Fruit fly (Drosophila melanogaster) whole organism, embryonic: Measurements from ENCODE around the gene Hrb27C.

Experiments
- Adf1 ChIP-seq: fragments of 200-800 bp; sonication (Bioruptor generic); IDR thresholded peaks from 2 replicates; pipeline ENCODE4 v1.3.6; 2022; ENCODE audit warnings: missing biosample characterization, missing genetic modification characterization
- Bgb ChIP-seq: fragments of 200-800 bp; sonication (Bioruptor generic); IDR thresholded peaks from 2 replicates; pipeline ENCODE4 v1.3.6; 2022; ENCODE audit warnings: missing biosample characterization, missing genetic modification characterization; ENCODE audit not compliant: partially characterized antibody
- CG11247 ChIP-seq: fragments of 200-800 bp; sonication (Bioruptor generic); IDR thresholded peaks from 2 replicates; pipeline ENCODE4 v1.3.6; 2022; ENCODE audit warnings: missing biosample characterization, missing genetic modification characterization
- CG13296 ChIP-seq: fragments of 200-800 bp; sonication (Bioruptor generic); optimal IDR thresholded peaks from 3 replicates; lab custom pipeline; 2018; ENCODE audit warnings: missing biosample characterization, mild to moderate bottlenecking, missing genetic modification characterization
- CG13624 ChIP-seq: fragments of 200-800 bp; sonication (Bioruptor generic); optimal IDR thresholded peaks from 2 replicates; lab custom pipeline; 2016; ENCODE audit warnings: missing biosample characterization, missing genetic modification characterization
- CG14050 ChIP-seq: fragments of 200-800 bp; sonication (Bioruptor generic); IDR thresholded peaks from 3 replicates; pipeline ENCODE4 v1.3.6; 2022; ENCODE audit warnings: missing biosample characterization, missing genetic modification characterization
- CG15479 ChIP-seq: fragments of 200-800 bp; sonication (Bioruptor generic); optimal IDR thresholded peaks from 3 replicates; lab custom pipeline; 2019; ENCODE audit warnings: missing biosample characterization, mild to moderate bottlenecking, missing genetic modification characterization, moderate library complexity
- CG15696 ChIP-seq: fragments of 200-800 bp; sonication (Bioruptor generic); optimal IDR thresholded peaks from 2 replicates; lab custom pipeline; 2019; ENCODE audit warnings: missing biosample characterization, mild to moderate bottlenecking, missing genetic modification characterization, moderate library complexity
- CG16815 ChIP-seq: fragments of 200-800 bp; sonication (Bioruptor generic); optimal IDR thresholded peaks from 3 replicates; lab custom pipeline; 2017; ENCODE audit warnings: missing biosample characterization, mild to moderate bottlenecking, missing genetic modification characterization
- CG17359 ChIP-seq: fragments of 200-800 bp; sonication (Bioruptor generic); optimal IDR thresholded peaks from 3 replicates; lab custom pipeline; 2018; ENCODE audit warnings: missing biosample characterization, mild to moderate bottlenecking, missing genetic modification characterization, moderate library complexity
- CG17385 ChIP-seq: fragments of 200-800 bp; sonication (Bioruptor generic); optimal IDR thresholded peaks from 3 replicates; lab custom pipeline; 2018; ENCODE audit warnings: missing biosample characterization, mild to moderate bottlenecking, missing genetic modification characterization
- CG17568 ChIP-seq: fragments of 200-800 bp; sonication (Bioruptor generic); optimal IDR thresholded peaks from 2 replicates; lab custom pipeline; 2018; ENCODE audit warnings: missing biosample characterization, mild to moderate bottlenecking, missing genetic modification characterization, moderate library complexity
- CG18599 ChIP-seq: fragments of 200-800 bp; sonication (Bioruptor generic); optimal IDR thresholded peaks from 3 replicates; lab custom pipeline; 2017; ENCODE audit warnings: missing biosample characterization, missing genetic modification characterization, mild to moderate bottlenecking, moderate library complexity, missing genetic modification reagents
- CG30020 ChIP-seq: fragments of 200-800 bp; optimal IDR thresholded peaks from 2 replicates; lab custom pipeline; 2019; ENCODE audit warnings: missing biosample characterization, mild to moderate bottlenecking, missing genetic modification characterization, moderate library complexity
- CG3163 ChIP-seq: fragments of 200-800 bp; sonication (Bioruptor generic); optimal IDR thresholded peaks from 3 replicates; lab custom pipeline; 2016; ENCODE audit warnings: missing biosample characterization, missing genetic modification characterization
- CG32767 ChIP-seq: fragments of 200-800 bp; sonication (Bioruptor generic); IDR thresholded peaks from 2 replicates; pipeline ENCODE4 v1.3.6; 2022; ENCODE audit warnings: missing biosample characterization, missing genetic modification characterization
- CG6654 ChIP-seq: fragments of 200-800 bp; sonication (Bioruptor generic); optimal IDR thresholded peaks from 2 replicates; lab custom pipeline; 2017; ENCODE audit warnings: missing biosample characterization, mild to moderate bottlenecking, missing genetic modification characterization
- CG6791 ChIP-seq: fragments of 200-800 bp; sonication (Bioruptor generic); IDR thresholded peaks from 3 replicates; pipeline ENCODE4 v1.3.6; 2022; ENCODE audit warnings: missing biosample characterization, missing genetic modification characterization; ENCODE audit not compliant: partially characterized antibody
- CG8944 ChIP-seq: fragments of 200-800 bp; sonication (Bioruptor generic); optimal IDR thresholded peaks from 3 replicates; lab custom pipeline; 2016; ENCODE audit warnings: missing biosample characterization, missing genetic modification characterization
- Dbx ChIP-seq: fragments of 200-800 bp; sonication (Bioruptor generic); IDR thresholded peaks from 3 replicates; pipeline ENCODE4 v1.3.6; 2022; ENCODE audit warnings: missing biosample characterization, missing genetic modification characterization
- Deaf1 ChIP-seq: fragments of 200-800 bp; optimal IDR thresholded peaks from 3 replicates; lab custom pipeline; 2019; ENCODE audit warnings: missing biosample characterization, mild to moderate bottlenecking, missing genetic modification characterization, moderate library complexity
- Gug ChIP-seq: fragments of 200-800 bp; sonication (Bioruptor generic); IDR thresholded peaks from 4 replicates; pipeline ENCODE4 v1.3.6; 2022; ENCODE audit warnings: missing biosample characterization, missing genetic modification characterization
- Hand ChIP-seq: fragments of 200-800 bp; sonication (Bioruptor generic); optimal IDR thresholded peaks from 2 replicates; lab custom pipeline; 2017; ENCODE audit warnings: mild to moderate bottlenecking, missing biosample characterization, missing genetic modification reagents, missing genetic modification characterization
- Hmr ChIP-seq: fragments of 200-800 bp; sonication (Bioruptor generic); optimal IDR thresholded peaks from 3 replicates; lab custom pipeline; 2017; ENCODE audit warnings: mild to moderate bottlenecking, missing biosample characterization, missing genetic modification reagents, missing genetic modification characterization
- Hr39 ChIP-seq: fragments of >200 bp; optimal IDR thresholded peaks from 2 replicates; lab custom pipeline; 2017
- MESR4 ChIP-seq: fragments of 200-800 bp; sonication (Bioruptor generic); optimal IDR thresholded peaks from 2 replicates; lab custom pipeline; 2018; ENCODE audit warnings: missing biosample characterization, mild to moderate bottlenecking, missing genetic modification characterization, moderate library complexity
- Med ChIP-seq: fragments of 200-800 bp; sonication (Bioruptor generic); peaks from one replicate; lab custom pipeline; 2016; ENCODE audit warnings: missing biosample characterization, missing genetic modification characterization, mild to moderate bottlenecking, inconsistent platforms, moderate library complexity
- Nf-YB ChIP-seq: fragments of 200-800 bp; sonication (Bioruptor generic); optimal IDR thresholded peaks from 3 replicates; lab custom pipeline; 2019; ENCODE audit warnings: missing biosample characterization, mild to moderate bottlenecking, missing genetic modification characterization, moderate library complexity
- Pdp1 ChIP-seq, 2 experiments: fragments of 200-800 bp; sonication (Bioruptor generic); optimal IDR thresholded peaks; 3 replicates each; lab custom pipeline; 2016; ENCODE audit warnings: missing biosample characterization in 2 of 2, missing genetic modification characterization in 2 of 2, mild to moderate bottlenecking in 1 of 2, moderate library complexity in 1 of 2
- Sry-β ChIP-seq: fragments of 200-800 bp; sonication (Bioruptor generic); optimal IDR thresholded peaks from 2 replicates; lab custom pipeline; 2018; ENCODE audit warnings: missing biosample characterization, mild to moderate bottlenecking, missing genetic modification characterization, moderate library complexity
- YL-1 ChIP-seq: fragments of 200-800 bp; sonication (Bioruptor generic); optimal IDR thresholded peaks from 3 replicates; lab custom pipeline; 2017; ENCODE audit warnings: missing biosample characterization, mild to moderate bottlenecking, missing genetic modification characterization
- bbx ChIP-seq: fragments of 200-800 bp; sonication (Bioruptor generic); IDR thresholded peaks from 2 replicates; pipeline ENCODE4 v1.3.6; 2022; ENCODE audit warnings: missing biosample characterization, missing genetic modification characterization; ENCODE audit not compliant: partially characterized antibody
- bigmax ChIP-seq: fragments of 200-800 bp; sonication (Bioruptor generic); optimal IDR thresholded peaks from 2 replicates; lab custom pipeline; 2018; ENCODE audit warnings: missing biosample characterization, mild to moderate bottlenecking, missing genetic modification characterization
- cg ChIP-seq: fragments of 200-800 bp; sonication (Bioruptor generic); optimal IDR thresholded peaks from 3 replicates; lab custom pipeline; 2019; ENCODE audit warnings: missing biosample characterization, mild to moderate bottlenecking, missing genetic modification characterization, moderate library complexity
- chinmo ChIP-seq: fragments of 200-800 bp; sonication (Bioruptor generic); IDR thresholded peaks from 4 replicates; pipeline ENCODE4 v1.3.6; 2022; ENCODE audit warnings: missing biosample characterization, missing genetic modification characterization; ENCODE audit not compliant: partially characterized antibody
- dm ChIP-seq: fragments of 200-800 bp; sonication (Bioruptor generic); optimal IDR thresholded peaks from 3 replicates; lab custom pipeline; 2016; ENCODE audit warnings: missing biosample characterization, missing genetic modification characterization
- esg ChIP-seq: fragments of 200-800 bp; sonication (Bioruptor generic); conservative IDR thresholded peaks from 2 replicates; pipeline ENCODE4 v1.3.6; 2022; ENCODE audit warnings: missing biosample characterization, missing genetic modification characterization
- gem ChIP-seq: fragments of 200-800 bp; sonication (Bioruptor generic); optimal IDR thresholded peaks from 2 replicates; lab custom pipeline; 2019; ENCODE audit warnings: missing biosample characterization, mild to moderate bottlenecking, missing genetic modification characterization, moderate library complexity
- gfzf ChIP-seq: fragments of 200-800 bp; sonication (Bioruptor generic); optimal IDR thresholded peaks from 2 replicates; lab custom pipeline; 2016; ENCODE audit warnings: missing biosample characterization, mild to moderate bottlenecking, missing genetic modification characterization, moderate library complexity
- maf-S ChIP-seq: fragments of 200-800 bp; sonication (Bioruptor generic); optimal IDR thresholded peaks from 2 replicates; lab custom pipeline; 2016; ENCODE audit warnings: missing biosample characterization, missing genetic modification characterization
- phol ChIP-seq: fragments of 200-800 bp; sonication (Bioruptor generic); optimal IDR thresholded peaks from 3 replicates; lab custom pipeline; 2018; ENCODE audit warnings: missing biosample characterization, mild to moderate bottlenecking, missing genetic modification characterization, moderate library complexity
- rib ChIP-seq: fragments of 200-800 bp; sonication (Bioruptor generic); IDR thresholded peaks from 2 replicates; pipeline ENCODE4 v1.3.6; 2022; ENCODE audit warnings: missing biosample characterization, missing genetic modification characterization
- salm ChIP-seq: fragments of 200-800 bp; sonication (Bioruptor generic); optimal IDR thresholded peaks from 2 replicates; lab custom pipeline; 2018; ENCODE audit warnings: missing biosample characterization, mild to moderate bottlenecking, missing genetic modification characterization
- sd ChIP-seq: fragments of 200-800 bp; sonication (Bioruptor generic); optimal IDR thresholded peaks from 3 replicates; lab custom pipeline; 2018; ENCODE audit warnings: missing biosample characterization, mild to moderate bottlenecking, missing genetic modification characterization, moderate library complexity
- sna ChIP-seq: fragments of 200-800 bp; sonication (Bioruptor generic); IDR thresholded peaks from 2 replicates; pipeline ENCODE4 v1.3.6; 2022; ENCODE audit warnings: missing biosample characterization, missing genetic modification characterization; ENCODE audit not compliant: partially characterized antibody
- sqz ChIP-seq: fragments of 200-800 bp; sonication (Bioruptor generic); optimal IDR thresholded peaks from 3 replicates; lab custom pipeline; 2018; ENCODE audit warnings: missing biosample characterization, mild to moderate bottlenecking, missing genetic modification characterization
- tup ChIP-seq: fragments of 200-800 bp; sonication (Bioruptor generic); optimal IDR thresholded peaks from 2 replicates; lab custom pipeline; 2016; ENCODE audit warnings: missing biosample characterization, mild to moderate bottlenecking, missing genetic modification characterization, moderate library complexity
- twi ChIP-seq: fragments of 200-800 bp; optimal IDR thresholded peaks from 2 replicates; lab custom pipeline; 2019; ENCODE audit warnings: missing biosample characterization, mild to moderate bottlenecking, missing genetic modification characterization, moderate library complexity

The Hrb27C gene

dm6 chr2L:6920661-6921359, at the start of gene Hrb27C:
TSS of gene Hrb27C (plus strand) at chr2L:6920704.
- TF ChIP-seq CG18599 (GFP tag; lab: Kevin White, UChicago): no peak
- no peak for TF ChIP-seq maf-S
- no peak for TF ChIP-seq CG17359 (tag; lab: Kevin White, UChicago)
- TF ChIP-seq CG16815 (GFP tag; lab: Kevin White, UChicago): no peak
- TF ChIP-seq CG17568: peak; percentile 11
- no peak for TF ChIP-seq CG11247 (GFP tag; lab: Robert Waterston, UW)
- TF ChIP-seq CG6791 (GFP tag; lab: Robert Waterston, UW): no peak
- peak; percentile 9 for TF ChIP-seq salm (tag; lab: Kevin White, UChicago)
- TF ChIP-seq sna (GFP tag; lab: Robert Waterston, UW): no peak
- peak; percentile 54 for TF ChIP-seq CG13624 (GFP tag; lab: Kevin White, UChicago)
- no peak for TF ChIP-seq tup (GFP tag; lab: Kevin White, UChicago)
- TF ChIP-seq dm (GFP tag; lab: Kevin White, UChicago): peak; percentile 66
- TF ChIP-seq rib (GFP tag; lab: Robert Waterston, UW): peak; percentile 81
- peak; percentile 58 for TF ChIP-seq sd (tag; lab: Kevin White, UChicago)
- TF ChIP-seq bbx (GFP tag; lab: Robert Waterston, UW): peak; percentile 53; the same call in 1 of the 2 replicates
- no peak for TF ChIP-seq CG14050 (GFP tag; lab: Robert Waterston, UW)
- TF ChIP-seq sqz (GFP tag; lab: Kevin White, UChicago): peak; percentile 57
- TF ChIP-seq gfzf (GFP tag; lab: Kevin White, UChicago): peak; percentile 26
- TF ChIP-seq CG15696: no peak
- TF ChIP-seq CG17385 (GFP tag; lab: Kevin White, UChicago): peak; percentile 1
- TF ChIP-seq Gug: no peak
- peak; percentile 96 for TF ChIP-seq CG15479 (GFP tag; lab: Kevin White, UChicago)
- peak; percentile 40; the same call in 1 of the 2 replicates for TF ChIP-seq Bgb
- no peak for TF ChIP-seq CG13296 (GFP tag; lab: Kevin White, UChicago)
- no peak for TF ChIP-seq CG3163 (GFP tag; lab: Kevin White, UChicago)
- peak; percentile 96 for TF ChIP-seq bigmax (GFP tag; lab: Kevin White, UChicago)
- 0 out of 2 replicates have a peak, but pooled peaks have one; percentile 7 for TF ChIP-seq Adf1 (GFP tag; lab: Robert Waterston, UW)
- TF ChIP-seq phol (tag; lab: Kevin White, UChicago): peak; percentile 12
- peak; percentile 74 for TF ChIP-seq YL-1 (GFP tag; lab: Kevin White, UChicago)
- no peak for TF ChIP-seq gem (tag; lab: Kevin White, UChicago)
- no peak for TF ChIP-seq Sry-β (GFP tag; lab: Kevin White, UChicago)
- TF ChIP-seq CG6654 (GFP tag; lab: Kevin White, UChicago): no peak
- TF ChIP-seq Med (GFP tag; lab: Kevin White, UChicago): peak; percentile 68
- peak; percentile 91 for TF ChIP-seq Deaf1
- peak; percentile 50; the same call in 1 of the 3 replicates for TF ChIP-seq Dbx (GFP tag; lab: Robert Waterston, UW)
- TF ChIP-seq MESR4 (GFP tag; lab: Kevin White, UChicago): peak; percentile 68
- no peak for TF ChIP-seq CG8944 (GFP tag; lab: Kevin White, UChicago)
- 0 out of 4 replicates have a peak, but pooled peaks have one; percentile 60 for TF ChIP-seq chinmo (GFP tag; lab: Robert Waterston, UW)
- TF ChIP-seq twi (tag; lab: Kevin White, UChicago): no peak
- peak; percentile 16 for TF ChIP-seq Nf-YB
- TF ChIP-seq Pdp1 (GFP tag; optimal IDR thresholded peaks at IDR 0.05; lab: Kevin White, UChicago): peak in 1 of 2 experiments; percentile 86
- TF ChIP-seq CG32767 (GFP tag; lab: Robert Waterston, UW): peak; percentile 91
- TF ChIP-seq Hand (GFP tag; lab: Kevin White, UChicago): no peak
- TF ChIP-seq Hmr (GFP tag; lab: Kevin White, UChicago): peak; percentile 10
- no peak for TF ChIP-seq CG30020
- TF ChIP-seq Hr39 (lab: Kevin White, UChicago): peak; percentile 50
- no peak for TF ChIP-seq esg (GFP tag; lab: Robert Waterston, UW)
- peak; percentile 97 for TF ChIP-seq cg (GFP tag; lab: Kevin White, UChicago)
